Worm (Caenorhabditis elegans) whole organism, L4/young adult: ENCODE data around the gene B0035.22.

Experiments
- W03F9.2 ChIP-seq: fragments of 150-350 bp; optimal IDR thresholded peaks from 2 replicates; lab custom pipeline; 2014; ENCODE audit warnings: missing biosample characterization, missing genetic modification characterization
- dao-5 ChIP-seq: sonication (generic microtip); optimal IDR thresholded peaks from 2 replicates; lab custom pipeline; 2016; ENCODE audit warnings: missing genotype, missing genetic modification characterization, moderate library complexity, missing compliant biosample characterization

DNA sequence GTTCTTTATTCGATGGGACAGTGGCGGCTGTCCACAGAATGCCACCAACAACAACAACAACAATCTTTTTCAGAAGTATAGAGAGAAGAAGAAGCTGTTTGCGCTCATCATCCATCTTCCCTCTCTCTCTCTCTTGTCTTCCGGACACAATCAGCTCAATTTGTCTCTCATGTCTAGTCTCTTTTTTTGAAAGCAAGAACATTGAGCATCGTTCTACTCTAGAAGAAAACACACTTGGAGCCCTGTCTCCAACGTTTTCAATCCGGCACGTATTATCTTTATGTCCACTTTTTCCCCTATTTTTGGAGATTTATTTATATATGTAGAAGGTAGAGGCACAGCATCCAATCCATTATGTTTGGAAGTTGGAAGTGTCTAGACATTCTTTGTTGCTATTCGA is 33.9 kb downstream of the B0035.22 start:
- TF ChIP-seq W03F9.2 (no peak), dao-5 (tag; lab: Kevin White, UChicago) (no peak)
